Worm (Caenorhabditis elegans): Measurements from ENCODE around the gene C16D2.1.

C16D2.1 gene

ce11 chrII:9160197-9160806, 28.8 kb downstream of the C16D2.1 start (continued):
- TF ChIP-seq fos-1 (tag; optimal IDR thresholded peaks at IDR 0.05) (no peak), Y116A8C.19 (tag; optimal IDR thresholded peaks at IDR 0.05; ENCODE audit: borderline replicate concordance) (no peak), C34B4.2 (tag; optimal IDR thresholded peaks at IDR 0.05) (no peak), ets-5 (GFP tag; IDR thresholded peaks at IDR 0.05) (no peak), mab-9 (GFP tag; IDR thresholded peaks at IDR 0.05) (no peak), ceh-82 (tag; optimal IDR thresholded peaks at IDR 0.05) (no peak), jun-1 (tag; optimal IDR thresholded peaks at IDR 0.05) (no peak), unc-62 (GFP tag; optimal IDR thresholded peaks at IDR 0.05) (no peak), ztf-4 (tag; optimal IDR thresholded peaks at IDR 0.05) (no peak), ceh-63 (GFP tag; optimal IDR thresholded peaks at IDR 0.05) (no peak), sox-4 (tag; optimal IDR thresholded peaks at IDR 0.05) (no peak), nhr-85 (tag) (peak; percentile 90), lin-39 (tag; optimal IDR thresholded peaks at IDR 0.05) (no peak), unc-30 (tag; optimal IDR thresholded peaks at IDR 0.05) (no peak), skn-1 (tag; optimal IDR thresholded peaks at IDR 0.05) (peak; percentile 90), zip-4 (GFP tag; optimal IDR thresholded peaks at IDR 0.05) (no peak), lin-13 (GFP tag; optimal IDR thresholded peaks at IDR 0.05) (no peak), ceh-90 (tag; optimal IDR thresholded peaks at IDR 0.05) (no peak), hlh-17 (GFP tag; optimal IDR thresholded peaks at IDR 0.05; ENCODE audit: borderline replicate concordance) (no peak), hlh-4 (tag; optimal IDR thresholded peaks at IDR 0.05) (no peak), lsy-2 (tag; optimal IDR thresholded peaks at IDR 0.05) (no peak), zag-1 (tag; optimal IDR thresholded peaks at IDR 0.05) (no peak), C04F5.9 (tag; optimal IDR thresholded peaks at IDR 0.05) (no peak), C16A3.4 (tag; optimal IDR thresholded peaks at IDR 0.05) (peak; percentile 14), blmp-1 (tag; optimal IDR thresholded peaks at IDR 0.05) (peak; percentile 89), snu-23 (GFP tag; optimal IDR thresholded peaks at IDR 0.05) (peak; percentile 43), elt-3 (tag; optimal IDR thresholded peaks at IDR 0.05) (peak in 5 of 6 experiments; percentile 18 to 96 (median 82)), dsc-1 (tag; optimal IDR thresholded peaks at IDR 0.05) (no peak), sup-37 (GFP tag; optimal IDR thresholded peaks at IDR 0.05) (no peak), nhr-71 (tag; optimal IDR thresholded peaks at IDR 0.05) (peak; percentile 60), nhr-84 (tag; optimal IDR thresholded peaks at IDR 0.05) (no peak), ztf-11 (tag; optimal IDR thresholded peaks at IDR 0.05) (no peak), fkh-10 (GFP tag; optimal IDR thresholded peaks at IDR 0.05) (no peak), mdl-1 (tag; optimal IDR thresholded peaks at IDR 0.05) (peak in 1 of 2 experiments; percentile 58), nhr-90 (tag; optimal IDR thresholded peaks at IDR 0.05; ENCODE audit: poor library complexity) (peak; percentile 65), lir-3 (tag; optimal IDR thresholded peaks at IDR 0.05; ENCODE audit: poor library complexity) (no peak), pag-3 (tag; optimal IDR thresholded peaks at IDR 0.05; ENCODE audit: borderline replicate concordance, insufficient read depth) (no peak), ama-1 (optimal IDR thresholded peaks at IDR 0.05) (no peak), irx-1 (tag; optimal IDR thresholded peaks at IDR 0.05) (no peak), unc-86 (tag; optimal IDR thresholded peaks at IDR 0.05) (no peak), alr-1 (tag; optimal IDR thresholded peaks at IDR 0.05; ENCODE audit: borderline replicate concordance) (no peak), isw-1 (GFP tag; IDR thresholded peaks at IDR 0.05) (no peak), tbx-2 (tag; optimal IDR thresholded peaks at IDR 0.05) (peak; percentile 34), aly-2 (tag; optimal IDR thresholded peaks at IDR 0.05) (no peak), lin-35 (GFP tag; optimal IDR thresholded peaks at IDR 0.05) (peak in 1 of 2 experiments; percentile 42), sptf-1 (tag; optimal IDR thresholded peaks at IDR 0.05) (no peak), lin-14 (GFP tag; optimal IDR thresholded peaks at IDR 0.05) (peak; percentile 69), aha-1 (tag; optimal IDR thresholded peaks at IDR 0.05) (peak; percentile 83), hpl-2 (GFP tag; optimal IDR thresholded peaks at IDR 0.05) (no peak), rnt-1 (tag; optimal IDR thresholded peaks at IDR 0.05) (no peak), nhr-77 (tag; optimal IDR thresholded peaks at IDR 0.05) (no peak), dpl-1 (GFP tag; optimal IDR thresholded peaks at IDR 0.05) (no peak)

Measured in whole organism, L1 larva.